Worm (Caenorhabditis elegans) whole organism, L4 larva: ENCODE measurements around the gene dph-2.

Experiments used
- T20F7.1 ChIP-seq: fragments of 200-800 bp; sonication (Bioruptor generic); optimal IDR thresholded peaks from 2 replicates; lab custom pipeline; 2018; ENCODE audit warnings: mild to moderate bottlenecking, missing genetic modification characterization, missing compliant biosample characterization
- daf-16 ChIP-seq, 3 experiments: sonication (generic microtip); optimal IDR thresholded peaks; 2 replicates each; lab custom pipeline; 2016 to 2017; ENCODE audit warnings: missing genetic modification characterization in 3 of 3, missing genetic modification reagents in 3 of 3, mild to moderate bottlenecking in 2 of 3, missing compliant biosample characterization in 2 of 3, missing biosample characterization in 1 of 3, moderate library complexity in 1 of 3
- lin-39 ChIP-seq: fragments of 150-350 bp; optimal IDR thresholded peaks from 2 replicates; lab custom pipeline; 2014; ENCODE audit warnings: missing biosample characterization, missing genetic modification reagents, missing genetic modification characterization
- madf-5 ChIP-seq, 2 experiments: fragments of 200-800 bp; sonication (Bioruptor generic); IDR thresholded peaks; 2 replicates each; pipeline ENCODE4 v1.3.6; 2022; ENCODE audit warnings: missing compliant biosample characterization in 2 of 2, missing genetic modification characterization in 2 of 2
- mxl-3 ChIP-seq: fragments of 200-800 bp; sonication (Bioruptor generic); optimal IDR thresholded peaks from 2 replicates; lab custom pipeline; 2018; ENCODE audit warnings: mild to moderate bottlenecking, missing genetic modification characterization, missing compliant biosample characterization
- saeg-2 ChIP-seq: fragments of 200-800 bp; sonication (Bioruptor generic); IDR thresholded peaks from 2 replicates; pipeline ENCODE4 v1.3.6; 2022; ENCODE audit warnings: missing genetic modification reagents, missing genetic modification characterization, missing compliant biosample characterization
- sdz-12 ChIP-seq: fragments of 200-800 bp; sonication (Bioruptor generic); optimal IDR thresholded peaks from 2 replicates; lab custom pipeline; 2018; ENCODE audit warnings: mild to moderate bottlenecking, missing genetic modification characterization, missing compliant biosample characterization
- unc-130 ChIP-seq: sonication (generic microtip); optimal IDR thresholded peaks from 2 replicates; lab custom pipeline; 2016; ENCODE audit warnings: missing genetic modification reagents, missing genetic modification characterization, missing compliant biosample characterization
- unc-62 ChIP-seq, 3 experiments: fragments of 150-350 bp in 1 of 3; sonication (generic microtip); optimal IDR thresholded peaks in 2 of 3; peaks in 1 of 3; 1 replicate in 1 of 3; 2 replicates in 2 of 3; lab custom pipeline; 2014 to 2017; ENCODE audit warnings: missing biosample characterization in 3 of 3, missing genetic modification characterization in 3 of 3, missing genetic modification reagents in 3 of 3, missing genotype in 1 of 3
- zag-1 ChIP-seq: fragments of 150-350 bp; optimal IDR thresholded peaks from 2 replicates; lab custom pipeline; 2014; ENCODE audit warnings: missing biosample characterization, missing genetic modification characterization

DNA sequence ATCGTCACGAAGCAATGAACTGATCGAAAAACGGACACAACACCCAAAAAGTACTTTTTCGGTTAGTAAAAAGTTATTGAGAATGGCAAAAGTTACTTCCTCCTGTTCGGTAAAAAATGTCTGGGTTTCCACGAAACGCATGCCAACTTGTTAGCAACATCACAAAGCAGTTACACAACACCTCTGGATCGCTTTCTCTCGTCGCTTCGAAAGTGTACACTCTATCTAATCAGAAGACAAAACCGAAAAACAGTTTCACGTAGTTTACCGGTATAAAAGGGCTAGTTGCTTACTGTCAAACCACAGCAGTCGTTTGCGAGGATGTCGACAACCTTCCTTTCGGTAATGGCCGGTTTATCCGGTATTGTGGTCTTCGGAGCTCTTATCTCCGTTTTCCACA lies 7.2 kb downstream of the dph-2 start, which contains the start of gene col-80:
- TF ChIP-seq madf-5 (GFP tag; IDR thresholded peaks at IDR 0.05; lab: Robert Waterston, UW) (0 out of 4 replicates have a peak, but pooled peaks of 1 of the 2 experiments have one; percentile 49), lin-39 (tag; lab: Kevin White, UChicago) (no peak), daf-16 (GFP tag; optimal IDR thresholded peaks at IDR 0.05; lab: Kevin White, UChicago) (no peak), daf-16 (tag; optimal IDR thresholded peaks at IDR 0.05; lab: Kevin White, UChicago) (no peak), zag-1 (tag; lab: Kevin White, UChicago) (no peak), sdz-12 (GFP tag; lab: Kevin White, UChicago) (no peak), T20F7.1 (GFP tag; lab: Kevin White, UChicago) (no peak), mxl-3 (no peak), saeg-2 (GFP tag; lab: Robert Waterston, UW) (no peak), unc-62 (GFP tag; optimal IDR thresholded peaks at IDR 0.05 in 1 of 2; lab: Kevin White, UChicago) (peak in 1 of 2 experiments; percentile 41), unc-62 (tag; optimal IDR thresholded peaks at IDR 0.05; lab: Kevin White, UChicago) (no peak), unc-130 (no peak)
